Fruit fly (Drosophila melanogaster) whole organism, adult: ENCODE data around the gene kin17.

ENCODE experiments used
- CG14711 ChIP-seq: fragments of 200-800 bp; sonication (Bioruptor generic); optimal IDR thresholded peaks from 2 replicates; lab custom pipeline; 2018; ENCODE audit warnings: missing biosample characterization, mild to moderate bottlenecking, missing genetic modification characterization, moderate library complexity
- CG1620 ChIP-seq: fragments of 200-800 bp; sonication (Bioruptor generic); optimal IDR thresholded peaks from 2 replicates; lab custom pipeline; 2016; ENCODE audit warnings: missing biosample characterization, missing genetic modification characterization
- Hr96 ChIP-seq: fragments of 200-800 bp; sonication (Bioruptor generic); optimal IDR thresholded peaks from 2 replicates; lab custom pipeline; 2016; ENCODE audit warnings: missing biosample characterization, missing genetic modification characterization

- TF ChIP-seq CG1620, result peak; percentile 5
- no peak for TF ChIP-seq CG14711 (tag; lab: Kevin White, UChicago)
- TF ChIP-seq Hr96, result no peak
These were observed 36.8 kb downstream of the kin17 start, which contains the start of gene CG33969 for dm6 chr3L:20393357-20393756.
